Fruit fly (Drosophila melanogaster) whole organism, embryonic: ENCODE data around the gene Evi5.

Experiments used
- BEAF-32 ChIP-seq: fragments of 200-800 bp; sonication (Bioruptor generic); optimal IDR thresholded peaks from 3 replicates; lab custom pipeline; 2017; ENCODE audit warnings: missing biosample characterization, missing genetic modification characterization, mild to moderate bottlenecking, moderate library complexity, missing genetic modification reagents
- CG11398 ChIP-seq: fragments of 200-800 bp; sonication (Bioruptor generic); optimal IDR thresholded peaks from 2 replicates; lab custom pipeline; 2016; ENCODE audit warnings: missing biosample characterization, missing genetic modification characterization
- CG13424 ChIP-seq: fragments of 200-800 bp; sonication (Bioruptor generic); optimal IDR thresholded peaks from 2 replicates; lab custom pipeline; 2019; ENCODE audit warnings: missing biosample characterization, mild to moderate bottlenecking, missing genetic modification characterization, moderate library complexity
- CG13894 ChIP-seq: fragments of 200-800 bp; sonication (Bioruptor generic); optimal IDR thresholded peaks from 3 replicates; lab custom pipeline; 2018; ENCODE audit warnings: missing biosample characterization, mild to moderate bottlenecking, missing genetic modification characterization, moderate library complexity
- CG14965 ChIP-seq: fragments of 200-800 bp; sonication (Bioruptor generic); optimal IDR thresholded peaks from 2 replicates; lab custom pipeline; 2016; ENCODE audit warnings: missing biosample characterization, missing genetic modification characterization, borderline replicate concordance
- CG15011 ChIP-seq: fragments of 200-800 bp; sonication (Bioruptor generic); optimal IDR thresholded peaks from 3 replicates; lab custom pipeline; 2018; ENCODE audit warnings: missing biosample characterization, mild to moderate bottlenecking, missing genetic modification characterization
- CG15696 ChIP-seq: fragments of 200-800 bp; sonication (Bioruptor generic); optimal IDR thresholded peaks from 2 replicates; lab custom pipeline; 2019; ENCODE audit warnings: missing biosample characterization, mild to moderate bottlenecking, missing genetic modification characterization, moderate library complexity
- CG16863 ChIP-seq: fragments of 200-800 bp; sonication (Bioruptor generic); optimal IDR thresholded peaks from 3 replicates; lab custom pipeline; 2016; ENCODE audit warnings: missing biosample characterization, missing genetic modification characterization
- CG2875 ChIP-seq: fragments of 200-800 bp; sonication (Bioruptor generic); optimal IDR thresholded peaks from 2 replicates; lab custom pipeline; 2017; ENCODE audit warnings: missing biosample characterization, mild to moderate bottlenecking, missing genetic modification characterization, missing genetic modification reagents
- CG3065 ChIP-seq: fragments of 200-800 bp; sonication (Bioruptor generic); optimal IDR thresholded peaks from 2 replicates; lab custom pipeline; 2016; ENCODE audit warnings: missing biosample characterization, missing genetic modification characterization
- CG31224 ChIP-seq: fragments of 200-800 bp; sonication (Bioruptor generic); IDR thresholded peaks from 2 replicates; pipeline ENCODE4 v1.3.6; 2022; ENCODE audit warnings: missing biosample characterization, missing genetic modification characterization
- CG4328 ChIP-seq: fragments of 200-800 bp; sonication (Bioruptor generic); optimal IDR thresholded peaks from 3 replicates; lab custom pipeline; 2017; ENCODE audit warnings: missing biosample characterization, missing genetic modification reagents, missing genetic modification characterization
- CG4360 ChIP-seq: fragments of 200-800 bp; sonication (Bioruptor generic); IDR thresholded peaks from 2 replicates; pipeline ENCODE4 v1.3.6; 2022; ENCODE audit warnings: missing biosample characterization, missing genetic modification characterization
- CG4404 ChIP-seq: fragments of 200-800 bp; sonication (Bioruptor generic); IDR thresholded peaks from 2 replicates; pipeline ENCODE4 v1.3.6; 2022; ENCODE audit warnings: missing biosample characterization, missing genetic modification characterization
- CG4424 ChIP-seq: fragments of 200-800 bp; sonication (Bioruptor generic); optimal IDR thresholded peaks from 3 replicates; lab custom pipeline; 2016; ENCODE audit warnings: missing biosample characterization, missing genetic modification characterization
- CG4730 ChIP-seq: fragments of 200-800 bp; sonication (Bioruptor generic); IDR thresholded peaks from 2 replicates; pipeline ENCODE4 v1.3.6; 2022; ENCODE audit warnings: missing biosample characterization, missing genetic modification characterization
- CG7839 ChIP-seq: fragments of 200-800 bp; sonication (Bioruptor generic); optimal IDR thresholded peaks from 3 replicates; lab custom pipeline; 2018; ENCODE audit warnings: missing biosample characterization, mild to moderate bottlenecking, missing genetic modification characterization, moderate library complexity
- CG8944 ChIP-seq: fragments of 200-800 bp; sonication (Bioruptor generic); optimal IDR thresholded peaks from 3 replicates; lab custom pipeline; 2016; ENCODE audit warnings: missing biosample characterization, missing genetic modification characterization
- CoRest ChIP-seq: fragments of 200-800 bp; sonication (Bioruptor generic); optimal IDR thresholded peaks from 3 replicates; lab custom pipeline; 2018; ENCODE audit warnings: missing biosample characterization, mild to moderate bottlenecking, missing genetic modification characterization, moderate library complexity
- Dad ChIP-seq: fragments of 200-800 bp; sonication (Bioruptor generic); optimal IDR thresholded peaks from 3 replicates; lab custom pipeline; 2016; ENCODE audit warnings: missing biosample characterization, missing genetic modification characterization
- Dp ChIP-seq: fragments of 200-800 bp; sonication (Bioruptor generic); optimal IDR thresholded peaks from 2 replicates; lab custom pipeline; 2018; ENCODE audit warnings: missing biosample characterization, mild to moderate bottlenecking, missing genetic modification characterization, moderate library complexity
- Hr3 ChIP-seq: fragments of 200-800 bp; sonication (Bioruptor generic); optimal IDR thresholded peaks from 3 replicates; lab custom pipeline; 2016; ENCODE audit warnings: missing biosample characterization, missing genetic modification characterization
- Hsf ChIP-seq: fragments of 200-800 bp; sonication (Bioruptor generic); optimal IDR thresholded peaks from 3 replicates; lab custom pipeline; 2016; ENCODE audit warnings: missing biosample characterization, missing genetic modification characterization
- Lpt ChIP-seq: fragments of >200 bp; optimal IDR thresholded peaks from 2 replicates; lab custom pipeline; 2018; ENCODE audit warnings: missing biosample characterization, missing genetic modification characterization
- Mad ChIP-seq: fragments of 200-800 bp; sonication (Bioruptor generic); optimal IDR thresholded peaks from 2 replicates; lab custom pipeline; 2016; ENCODE audit warnings: missing biosample characterization, missing genetic modification characterization
- NC2α ChIP-seq: fragments of 200-800 bp; sonication (Bioruptor generic); optimal IDR thresholded peaks from 2 replicates; lab custom pipeline; 2016; ENCODE audit warnings: missing biosample characterization, missing genetic modification characterization
- Nf-YC ChIP-seq: fragments of 200-800 bp; optimal IDR thresholded peaks from 3 replicates; lab custom pipeline; 2019; ENCODE audit warnings: missing biosample characterization, mild to moderate bottlenecking, missing genetic modification characterization, moderate library complexity
- Oaz ChIP-seq: fragments of 200-800 bp; sonication (Bioruptor generic); IDR thresholded peaks from 2 replicates; pipeline ENCODE4 v1.3.6; 2022; ENCODE audit warnings: missing biosample characterization, missing genetic modification characterization
- Oli ChIP-seq: fragments of 200-800 bp; sonication (Bioruptor generic); optimal IDR thresholded peaks from 2 replicates; lab custom pipeline; 2018; ENCODE audit warnings: missing biosample characterization, mild to moderate bottlenecking, missing genetic modification characterization, moderate library complexity
- Sox100B ChIP-seq: fragments of 200-800 bp; sonication (Bioruptor generic); optimal IDR thresholded peaks from 3 replicates; lab custom pipeline; 2018; ENCODE audit warnings: missing biosample characterization, mild to moderate bottlenecking, missing genetic modification characterization
- Sox102F ChIP-seq: fragments of 200-800 bp; sonication (Bioruptor generic); optimal IDR thresholded peaks from 2 replicates; lab custom pipeline; 2018; ENCODE audit warnings: missing biosample characterization, mild to moderate bottlenecking, missing genetic modification characterization, moderate library complexity
- Sry-β ChIP-seq: fragments of 200-800 bp; sonication (Bioruptor generic); optimal IDR thresholded peaks from 2 replicates; lab custom pipeline; 2018; ENCODE audit warnings: missing biosample characterization, mild to moderate bottlenecking, missing genetic modification characterization, moderate library complexity
- Trl ChIP-seq, 3 experiments: fragments of >200 bp in 2 of 3; fragments of 200-800 bp in 1 of 3; sonication (Bioruptor generic) in 1 of 3; optimal IDR thresholded peaks; 2 replicates in 1 of 3; 3 replicates in 2 of 3; lab custom pipeline; 2016 to 2017; ENCODE audit warnings: missing biosample characterization in 1 of 3, missing genetic modification characterization in 1 of 3
- aop ChIP-seq: fragments of 200-800 bp; sonication (Bioruptor generic); IDR thresholded peaks from 2 replicates; pipeline ENCODE4 v1.3.6; 2022; ENCODE audit warnings: missing biosample characterization, missing genetic modification characterization
- cg ChIP-seq: fragments of 200-800 bp; sonication (Bioruptor generic); optimal IDR thresholded peaks from 3 replicates; lab custom pipeline; 2019; ENCODE audit warnings: missing biosample characterization, mild to moderate bottlenecking, missing genetic modification characterization, moderate library complexity
- ewg ChIP-seq: fragments of 200-800 bp; sonication (Bioruptor generic); optimal IDR thresholded peaks from 3 replicates; lab custom pipeline; 2017; ENCODE audit warnings: mild to moderate bottlenecking, missing biosample characterization, missing genetic modification reagents, missing genetic modification characterization
- exex ChIP-seq: fragments of 200-800 bp; sonication (Bioruptor generic); optimal IDR thresholded peaks from 4 replicates; lab custom pipeline; 2018; ENCODE audit warnings: missing biosample characterization, mild to moderate bottlenecking, missing genetic modification characterization, moderate library complexity
- fd96Cb ChIP-seq: fragments of 200-800 bp; sonication (Bioruptor generic); optimal IDR thresholded peaks from 2 replicates; lab custom pipeline; 2018; ENCODE audit warnings: missing biosample characterization, mild to moderate bottlenecking, missing genetic modification characterization, moderate library complexity
- fu2 ChIP-seq: fragments of 200-800 bp; sonication (Bioruptor generic); optimal IDR thresholded peaks from 2 replicates; lab custom pipeline; 2016; ENCODE audit warnings: missing biosample characterization, missing genetic modification characterization
- insv ChIP-seq, 2 experiments: fragments of 200-800 bp; sonication (Bioruptor generic); optimal IDR thresholded peaks; 3 replicates each; lab custom pipeline; 2016 to 2018; ENCODE audit warnings: missing biosample characterization in 2 of 2, missing genetic modification characterization in 2 of 2
- lola ChIP-seq, 3 experiments: fragments of >200 bp in 2 of 3; fragments of 200-800 bp in 1 of 3; sonication (Bioruptor generic) in 1 of 3; optimal IDR thresholded peaks; 2 replicates each; lab custom pipeline; 2017 to 2019; ENCODE audit warnings: missing biosample characterization in 3 of 3, missing genetic modification characterization in 3 of 3, mild to moderate bottlenecking in 1 of 3, moderate library complexity in 1 of 3
- p53 ChIP-seq: fragments of 200-800 bp; sonication (Bioruptor generic); optimal IDR thresholded peaks from 2 replicates; lab custom pipeline; 2016; ENCODE audit warnings: missing biosample characterization, missing genetic modification characterization
- pb ChIP-seq: fragments of 200-800 bp; sonication (Bioruptor generic); optimal IDR thresholded peaks from 3 replicates; lab custom pipeline; 2016; ENCODE audit warnings: missing biosample characterization, missing genetic modification characterization
- shn ChIP-seq: fragments of 200-800 bp; sonication (Bioruptor generic); optimal IDR thresholded peaks from 3 replicates; lab custom pipeline; 2016; ENCODE audit warnings: missing biosample characterization, missing genetic modification characterization
- sqz ChIP-seq: fragments of 200-800 bp; sonication (Bioruptor generic); optimal IDR thresholded peaks from 3 replicates; lab custom pipeline; 2018; ENCODE audit warnings: missing biosample characterization, mild to moderate bottlenecking, missing genetic modification characterization
- sr ChIP-seq: fragments of 200-800 bp; sonication (Bioruptor generic); IDR thresholded peaks from 3 replicates; pipeline ENCODE4 v1.3.6; 2022; ENCODE audit warnings: missing biosample characterization, missing genetic modification characterization
- toy ChIP-seq: fragments of 200-800 bp; sonication (Bioruptor generic); IDR thresholded peaks from 2 replicates; pipeline ENCODE4 v1.3.6; 2022; ENCODE audit warnings: missing biosample characterization, missing genetic modification characterization
- usp ChIP-seq: fragments of >200 bp; optimal IDR thresholded peaks from 2 replicates; lab custom pipeline; 2017; ENCODE audit warnings: missing biosample characterization, missing genetic modification characterization
- vvl ChIP-seq: fragments of 200-800 bp; sonication (Bioruptor generic); IDR thresholded peaks from 2 replicates; pipeline ENCODE4 v1.3.6; 2022; ENCODE audit warnings: missing biosample characterization, missing genetic modification characterization

Gene Evi5

dm6 chrX:11449476-11450119, 4.6 kb downstream of the Evi5 start (continued):
- TF ChIP-seq CG11398 (GFP tag; lab: Kevin White, UChicago) (peak; percentile 84), Dad (GFP tag; lab: Kevin White, UChicago) (peak; percentile 83), BEAF-32 (GFP tag; lab: Kevin White, UChicago) (no peak), p53 (GFP tag; lab: Kevin White, UChicago) (peak; percentile 54), fd96Cb (peak; percentile 85), CG3065 (GFP tag; lab: Kevin White, UChicago) (no peak), NC2α (GFP tag; lab: Kevin White, UChicago) (peak; percentile 48), aop (GFP tag; lab: Robert Waterston, UW) (peak; percentile 60; the same call in 1 of the 2 replicates), lola (GFP tag; optimal IDR thresholded peaks at IDR 0.05; lab: Kevin White, UChicago) (peak in 1 of 3 experiments; percentile 64), vvl (GFP tag; lab: Robert Waterston, UW) (peak; percentile 93), CG4328 (GFP tag; lab: Kevin White, UChicago) (peak; percentile 77), Sox100B (GFP tag; lab: Kevin White, UChicago) (peak; percentile 70), CG2875 (GFP tag; lab: Kevin White, UChicago) (peak; percentile 53), exex (tag; lab: Kevin White, UChicago) (peak; percentile 55), CoRest (tag; lab: Kevin White, UChicago) (peak; percentile 84), CG4360 (GFP tag; lab: Robert Waterston, UW) (peak; percentile 52), CG8944 (peak; percentile 81), Sry-β (GFP tag; lab: Kevin White, UChicago) (no peak), sr (GFP tag; lab: Robert Waterston, UW) (peak; percentile 42; the same call in 1 of the 3 replicates), Hr3 (peak; percentile 80), CG15696 (tag; lab: Kevin White, UChicago) (peak; percentile 76), Hsf (GFP tag; lab: Kevin White, UChicago) (peak; percentile 83), CG7839 (tag; lab: Kevin White, UChicago) (peak; percentile 90), CG15011 (GFP tag; lab: Kevin White, UChicago) (peak; percentile 60), CG31224 (peak; percentile 63), CG14965 (GFP tag; lab: Kevin White, UChicago) (peak; percentile 35), Mad (GFP tag; lab: Kevin White, UChicago) (peak; percentile 80), Oaz (GFP tag; lab: Robert Waterston, UW) (peak; percentile 79), CG4424 (GFP tag; lab: Kevin White, UChicago) (peak; percentile 75), usp (no peak), CG13894 (tag; lab: Kevin White, UChicago) (peak; percentile 71), CG16863 (peak; percentile 82), CG4730 (GFP tag; lab: Robert Waterston, UW) (peak; percentile 80), Sox102F (GFP tag; lab: Kevin White, UChicago) (peak; percentile 86), CG13424 (tag; lab: Kevin White, UChicago) (peak; percentile 90), cg (GFP tag; lab: Kevin White, UChicago) (peak; percentile 22), shn (GFP tag; lab: Kevin White, UChicago) (peak; percentile 74), Trl (optimal IDR thresholded peaks at IDR 0.05; lab: Kevin White, UChicago) (no peak), Trl (GFP tag; optimal IDR thresholded peaks at IDR 0.05; lab: Kevin White, UChicago) (peak; percentile 83), ewg (GFP tag; lab: Kevin White, UChicago) (peak; percentile 64), Nf-YC (tag; lab: Kevin White, UChicago) (peak; percentile 78), fu2 (GFP tag; lab: Kevin White, UChicago) (peak; percentile 83), CG4404 (peak; percentile 70), Oli (peak; percentile 89), Dp (GFP tag; lab: Kevin White, UChicago) (no peak), pb (GFP tag; lab: Kevin White, UChicago) (peak; percentile 88), insv (GFP tag; optimal IDR thresholded peaks at IDR 0.05; lab: Kevin White, UChicago) (peak in 1 of 2 experiments; percentile 51), sqz (peak; percentile 78), Lpt (GFP tag; lab: Kevin White, UChicago) (no peak), toy (GFP tag; lab: Robert Waterston, UW) (peak; percentile 66; the same call in 1 of the 2 replicates)
